Worm (Caenorhabditis elegans) whole organism, L1 larva: Measurements from ENCODE around the gene dpy-6.
"Not testable (repeated sequence)": the region's sequence is repeated elsewhere in the genome, so short reads cannot be mapped to it uniquely, and the experiment has no call there.

Experiments used
- fkh-4 ChIP-seq: sonication (generic microtip); optimal IDR thresholded peaks from 2 replicates; lab custom pipeline; 2016; ENCODE audit warnings: missing compliant biosample characterization, missing genetic modification characterization, borderline replicate concordance
- fos-1 ChIP-seq: fragments of 150-350 bp; optimal IDR thresholded peaks from 2 replicates; lab custom pipeline; 2014; ENCODE audit warnings: missing biosample characterization, missing genetic modification characterization
- nhr-237 ChIP-seq: fragments of 150-350 bp; optimal IDR thresholded peaks from 2 replicates; lab custom pipeline; 2014; ENCODE audit warnings: missing biosample characterization, missing genetic modification characterization
- sox-4 ChIP-seq: sonication (generic microtip); optimal IDR thresholded peaks from 2 replicates; lab custom pipeline; 2016; ENCODE audit warnings: missing genetic modification characterization, missing compliant biosample characterization

ce11 chrX:8410754-8411153, 44.7 kb downstream of the dpy-6 start, which contains the start of gene F08F1.9:
- not testable (repeated sequence) for TF ChIP-seq nhr-237; fos-1; sox-4 (tag; lab: Kevin White, UChicago); fkh-4 (tag; lab: Kevin White, UChicago)
